Fruit fly (Drosophila melanogaster): ENCODE measurements around the gene CG15169.
A peak's percentile ranks its signal among the peaks of the same experiment; 100 is the strongest.

CG15169 gene

dm6 chr2L:18953512-18954254 is 37.1 kb upstream of the CG15169 start (continued):
- 0 out of 2 replicates have a peak, but pooled peaks have one; percentile 6 for TF ChIP-seq MBD-R2 (GFP tag; IDR thresholded peaks at IDR 0.05)
- TF ChIP-seq CHES-1-like (GFP tag; optimal IDR thresholded peaks at IDR 0.05), result no peak
- TF ChIP-seq grau (tag; optimal IDR thresholded peaks at IDR 0.05), result peak; percentile 70
- TF ChIP-seq Drgx (GFP tag; IDR thresholded peaks at IDR 0.05), result no peak
- no peak for TF ChIP-seq sima (GFP tag; optimal IDR thresholded peaks at IDR 0.05)
- no peak for TF ChIP-seq CG31365 (tag; optimal IDR thresholded peaks at IDR 0.05)
- TF ChIP-seq pita (GFP tag; optimal IDR thresholded peaks at IDR 0.05), result no peak
- TF ChIP-seq zfh2 (GFP tag; optimal IDR thresholded peaks at IDR 0.05), result no peak
- TF ChIP-seq CG3407 (GFP tag; optimal IDR thresholded peaks at IDR 0.05), result no peak
- no peak for TF ChIP-seq stwl (tag; optimal IDR thresholded peaks at IDR 0.05)
- TF ChIP-seq CG32772 (GFP tag; IDR thresholded peaks at IDR 0.05), result no peak
- no peak for TF ChIP-seq ham (GFP tag; IDR thresholded peaks at IDR 0.05)
- TF ChIP-seq fd3F (GFP tag; optimal IDR thresholded peaks at IDR 0.05), result peak; percentile 38
- TF ChIP-seq Rx (GFP tag; IDR thresholded peaks at IDR 0.05), result no peak; the same call in 1 of the 2 replicates
- no peak for TF ChIP-seq nerfin-1 (tag; optimal IDR thresholded peaks at IDR 0.05)
- TF ChIP-seq Hr3 (GFP tag; optimal IDR thresholded peaks at IDR 0.05), result peak; percentile 21
- no peak for TF ChIP-seq Mes4 (GFP tag; optimal IDR thresholded peaks at IDR 0.05)
- TF ChIP-seq CG33213 (GFP tag; optimal IDR thresholded peaks at IDR 0.05), result no peak
- no peak for TF ChIP-seq Eip74EF (GFP tag; optimal IDR thresholded peaks at IDR 0.05)
- no peak for TF ChIP-seq CG13287 (GFP tag; IDR thresholded peaks at IDR 0.05; ENCODE audit: partially characterized antibody)
- no peak for TF ChIP-seq Jarid2 (GFP tag; optimal IDR thresholded peaks at IDR 0.05)
- TF ChIP-seq CG7963 (GFP tag; IDR thresholded peaks at IDR 0.05; ENCODE audit: partially characterized antibody), result no peak
- TF ChIP-seq Hr78 (GFP tag; optimal IDR thresholded peaks at IDR 0.05), result no peak
- TF ChIP-seq CG4617 (GFP tag; optimal IDR thresholded peaks at IDR 0.05; ENCODE audit: borderline replicate concordance), result no peak
- TF ChIP-seq H2.0 (GFP tag; IDR thresholded peaks at IDR 0.05), result no peak
- TF ChIP-seq gce (GFP tag; IDR thresholded peaks at IDR 0.05), result no peak
- no peak for TF ChIP-seq stc (GFP tag; IDR thresholded peaks at IDR 0.05)
- TF ChIP-seq CG14014 (GFP tag; IDR thresholded peaks at IDR 0.05), result peak; percentile 39; the same call in 1 of the 2 replicates
- no peak for TF ChIP-seq sr (GFP tag; IDR thresholded peaks at IDR 0.05)
- no peak for TF ChIP-seq zfh1 (GFP tag; IDR thresholded peaks at IDR 0.05)
- no peak for TF ChIP-seq Hand (GFP tag; optimal IDR thresholded peaks at IDR 0.05)
- TF ChIP-seq lov (optimal IDR thresholded peaks at IDR 0.05), result no peak
- TF ChIP-seq lov (GFP tag; IDR thresholded peaks at IDR 0.05), result no peak
- no peak for TF ChIP-seq otp (GFP tag; IDR thresholded peaks at IDR 0.05)
- TF ChIP-seq D19B (GFP tag; optimal IDR thresholded peaks at IDR 0.05), result peak; percentile 22
- no peak for TF ChIP-seq Side (GFP tag; optimal IDR thresholded peaks at IDR 0.05)
- no peak for TF ChIP-seq CG30431 (GFP tag; optimal IDR thresholded peaks at IDR 0.05)
- no peak for TF ChIP-seq cato (GFP tag; optimal IDR thresholded peaks at IDR 0.05; ENCODE audit: borderline replicate concordance)

- TF ChIP-seq stc (GFP tag; IDR thresholded peaks at IDR 0.05) (no peak), lab (GFP tag; optimal IDR thresholded peaks at IDR 0.05) (peak; percentile 35), Deaf1 (tag; optimal IDR thresholded peaks at IDR 0.05) (peak; percentile 23), twi (tag; optimal IDR thresholded peaks at IDR 0.05) (no peak), Neu2 (GFP tag; optimal IDR thresholded peaks at IDR 0.05; ENCODE audit: borderline replicate concordance) (no peak), CG13287 (GFP tag; IDR thresholded peaks at IDR 0.05; ENCODE audit: partially characterized antibody) (peak; percentile 29; the same call in 1 of the 2 replicates), B-H2 (GFP tag; optimal IDR thresholded peaks at IDR 0.05) (peak; percentile 9), Atf6 (GFP tag; IDR thresholded peaks at IDR 0.05) (peak; percentile 44; the same call in 1 of the 2 replicates), seq (GFP tag; IDR thresholded peaks at IDR 0.05) (no peak), CG34376 (GFP tag; optimal IDR thresholded peaks at IDR 0.05) (peak; percentile 99), CG11085 (GFP tag; IDR thresholded peaks at IDR 0.05) (no peak), CG8290 (GFP tag; optimal IDR thresholded peaks at IDR 0.05) (no peak), CG8290 (tag; optimal IDR thresholded peaks at IDR 0.05) (peak in 1 of 2 experiments; percentile 65), Dbx (GFP tag; IDR thresholded peaks at IDR 0.05) (peak; percentile 34; the same call in 1 of the 3 replicates), chm (GFP tag; IDR thresholded peaks at IDR 0.05) (0 out of 2 replicates have a peak, but pooled peaks have one; percentile 19)
These were observed 36.5 kb upstream of the CG15169 start, which contains the start of gene CG10621 for dm6 chr2L:18954255-18954715. TSS of gene CG10621 (minus strand) at chr2L:18954431.

Measured in whole organism, embryonic.